Worm (Caenorhabditis elegans) whole organism, L4 larva: Measurements from ENCODE around the gene srm-2.

Experiments used
- F37D6.2 ChIP-seq: sonication (generic microtip); optimal IDR thresholded peaks from 2 replicates; lab custom pipeline; 2016; ENCODE audit warnings: mild to moderate bottlenecking, missing genetic modification characterization, missing compliant biosample characterization
- ZK546.5 ChIP-seq, 2 experiments: sonication (generic microtip); optimal IDR thresholded peaks; 2 replicates each; lab custom pipeline; 2017; ENCODE audit warnings: missing biosample characterization in 2 of 2, missing genetic modification characterization in 2 of 2
- egl-27 ChIP-seq: sonication (generic microtip); optimal IDR thresholded peaks from 3 replicates; lab custom pipeline; 2017; ENCODE audit warnings: missing biosample characterization, missing genetic modification reagents, missing genetic modification characterization
- mep-1 ChIP-seq: fragments of 150-350 bp; sonication (generic microtip); optimal IDR thresholded peaks from 3 replicates; lab custom pipeline; 2014; ENCODE audit warnings: missing biosample characterization, missing genetic modification characterization
- pha-4 ChIP-seq, 2 experiments: fragments of 150-350 bp in 1 of 2; fragments of 200-800 bp in 1 of 2; sonication (Bioruptor generic) in 1 of 2; IDR thresholded peaks in 1 of 2; optimal IDR thresholded peaks in 1 of 2; 2 replicates each; pipeline versions ENCODE4 v1.3.6 to Lab custom; 2014 to 2022; ENCODE audit warnings: missing genetic modification characterization in 2 of 2, missing genetic modification reagents in 2 of 2, missing biosample characterization in 1 of 2, missing compliant biosample characterization in 1 of 2
- rbr-2 ChIP-seq: sonication (generic microtip); optimal IDR thresholded peaks from 2 replicates; lab custom pipeline; 2016; ENCODE audit warnings: missing genotype, missing genetic modification characterization, missing compliant biosample characterization
- skn-1 ChIP-seq: fragments of 150-350 bp; optimal IDR thresholded peaks from 2 replicates; lab custom pipeline; 2014; ENCODE audit warnings: missing biosample characterization, missing genetic modification characterization
- ztf-11 ChIP-seq: fragments of 150-350 bp; optimal IDR thresholded peaks from 2 replicates; lab custom pipeline; 2014; ENCODE audit warnings: missing biosample characterization, missing genetic modification characterization

- TF ChIP-seq egl-27 (no peak), F37D6.2 (tag; lab: Kevin White, UChicago) (no peak), pha-4 (GFP tag; IDR thresholded peaks at IDR 0.05; lab: Robert Waterston, UW) (no peak), pha-4 (tag; optimal IDR thresholded peaks at IDR 0.05; lab: Kevin White, UChicago) (no peak), ztf-11 (no peak), rbr-2 (tag; lab: Kevin White, UChicago) (no peak), skn-1 (tag; lab: Kevin White, UChicago) (no peak), ZK546.5 (tag; optimal IDR thresholded peaks at IDR 0.05; lab: Kevin White, UChicago) (no peak), mep-1 (tag; lab: Kevin White, UChicago) (no peak)
Measured at ce11 chrIV:4996956-4997355, 11.5 kb upstream of the srm-2 start.
